Worm (Caenorhabditis elegans) whole organism, L1 larva: Measurements from ENCODE around the gene F10G7.10.

ENCODE experiments used
- C16A3.4 ChIP-seq: fragments of 150-350 bp; optimal IDR thresholded peaks from 2 replicates; lab custom pipeline; 2014; ENCODE audit warnings: missing biosample characterization, missing genetic modification characterization
- aly-2 ChIP-seq: fragments of 150-350 bp; optimal IDR thresholded peaks from 2 replicates; lab custom pipeline; 2014; ENCODE audit warnings: missing biosample characterization, missing genetic modification characterization
- ceh-82 ChIP-seq, 3 experiments: fragments of 150-350 bp in 1 of 3; sonication (generic microtip) in 2 of 3; optimal IDR thresholded peaks; 2 replicates each; lab custom pipeline; 2014 to 2017; ENCODE audit warnings: missing biosample characterization in 3 of 3, missing genetic modification characterization in 3 of 3
- ceh-90 ChIP-seq: sonication (generic microtip); optimal IDR thresholded peaks from 2 replicates; lab custom pipeline; 2016; ENCODE audit warnings: missing genetic modification characterization, missing compliant biosample characterization
- fkh-10 ChIP-seq: sonication (generic microtip); optimal IDR thresholded peaks from 2 replicates; lab custom pipeline; 2017; ENCODE audit warnings: missing biosample characterization, missing genetic modification reagents, missing genetic modification characterization
- jun-1 ChIP-seq: fragments of 150-350 bp; optimal IDR thresholded peaks from 2 replicates; lab custom pipeline; 2014; ENCODE audit warnings: missing biosample characterization, missing genetic modification reagents, missing genetic modification characterization
- mdl-1 ChIP-seq, 2 experiments: fragments of 150-350 bp; optimal IDR thresholded peaks; 2 replicates each; lab custom pipeline; 2014 to 2017; ENCODE audit warnings: missing biosample characterization in 2 of 2, missing genetic modification characterization in 2 of 2, inconsistent platforms in 1 of 2
- nhr-28 ChIP-seq: fragments of 150-350 bp; optimal IDR thresholded peaks from 2 replicates; lab custom pipeline; 2014; ENCODE audit warnings: missing biosample characterization, missing genetic modification characterization
- nhr-76 ChIP-seq: sonication (generic microtip); optimal IDR thresholded peaks from 2 replicates; lab custom pipeline; 2017; ENCODE audit warnings: missing biosample characterization, missing genetic modification characterization
- skn-1 ChIP-seq: fragments of 150-350 bp; optimal IDR thresholded peaks from 2 replicates; lab custom pipeline; 2014; ENCODE audit warnings: missing biosample characterization, missing genetic modification characterization
- sptf-1 ChIP-seq: fragments of 150-350 bp; optimal IDR thresholded peaks from 2 replicates; lab custom pipeline; 2014; ENCODE audit warnings: missing biosample characterization, missing genetic modification characterization
- ztf-11 ChIP-seq, 2 experiments: sonication (generic microtip); optimal IDR thresholded peaks; 2 replicates each; lab custom pipeline; 2016 to 2017; ENCODE audit warnings: missing genetic modification characterization in 2 of 2, missing biosample characterization in 1 of 2, missing compliant biosample characterization in 1 of 2

DNA sequence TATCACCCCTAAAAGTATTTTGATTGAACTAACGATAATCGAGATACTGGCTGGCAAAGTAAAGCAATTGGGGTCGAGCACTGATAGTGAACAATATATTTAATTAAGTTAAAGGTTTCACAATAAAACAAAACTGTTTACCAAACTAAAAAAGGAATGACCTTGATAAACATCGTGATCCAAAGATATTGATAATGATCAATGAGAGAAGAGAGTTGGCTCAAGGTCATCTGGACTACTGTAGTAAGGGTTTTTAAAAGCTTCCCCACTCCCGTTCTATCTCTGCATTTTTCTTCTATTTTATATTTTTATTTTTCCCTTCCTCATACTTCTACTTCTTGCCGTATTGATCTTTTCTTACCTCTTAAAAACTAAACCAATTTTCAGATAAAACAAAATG lies 23.5 kb upstream of the F10G7.10 start, which contains the start of gene F41C3.2:
- TF ChIP-seq ztf-11 (tag; optimal IDR thresholded peaks at IDR 0.05; lab: Kevin White, UChicago) = no peak
- no peak for TF ChIP-seq nhr-76 (tag; lab: Kevin White, UChicago)
- no peak for TF ChIP-seq jun-1 (tag; lab: Kevin White, UChicago)
- TF ChIP-seq aly-2 = no peak
- no peak for TF ChIP-seq fkh-10 (GFP tag; lab: Kevin White, UChicago)
- TF ChIP-seq mdl-1 (tag; optimal IDR thresholded peaks at IDR 0.05; lab: Kevin White, UChicago) = no peak
- no peak for TF ChIP-seq sptf-1 (tag; lab: Kevin White, UChicago)
- TF ChIP-seq ceh-90 (tag; lab: Kevin White, UChicago) = no peak
- TF ChIP-seq ceh-82 (tag; optimal IDR thresholded peaks at IDR 0.05; lab: Kevin White, UChicago) = no peak
- TF ChIP-seq nhr-28 (tag; lab: Kevin White, UChicago) = no peak
- no peak for TF ChIP-seq skn-1 (tag; lab: Kevin White, UChicago)
- TF ChIP-seq C16A3.4 (tag; lab: Kevin White, UChicago) = no peak
